Fruit fly (Drosophila melanogaster): Measurements from ENCODE around the gene mEFG1.

dm6 chr2L:7240311-7240710 is 17.4 kb upstream of the mEFG1 start:
- TF ChIP-seq psq (optimal IDR thresholded peaks at IDR 0.05) (no peak), ttk (optimal IDR thresholded peaks at IDR 0.05) (no peak), insv (optimal IDR thresholded peaks at IDR 0.05) (no peak), Myc (optimal IDR thresholded peaks at IDR 0.05) (no peak)
